Worm (Caenorhabditis elegans): Measurements from ENCODE around the gene K08D12.8.

DNA sequence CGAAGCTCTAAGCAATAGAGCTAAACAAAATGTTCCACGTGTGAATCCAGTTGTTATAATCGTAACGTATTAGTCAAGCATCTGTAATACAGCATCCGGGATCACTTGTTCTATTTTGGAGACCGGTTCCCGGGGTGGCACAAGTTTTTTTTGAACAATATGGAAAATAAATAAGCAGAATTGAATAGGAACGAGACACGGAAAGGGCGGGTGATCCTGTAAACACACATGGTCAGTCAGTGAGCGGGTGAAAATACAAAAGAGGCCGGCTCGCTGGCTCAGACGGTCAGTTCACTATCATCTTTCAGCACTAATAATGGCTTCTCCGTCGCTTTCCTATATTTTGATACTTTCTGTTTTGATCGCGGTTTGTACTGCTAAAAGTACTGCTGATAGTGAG lies at the start of gene K08D12.8:
- TF ChIP-seq ref-1 (GFP tag; conservative IDR thresholded peaks at IDR 0.05) (no peak), med-1 (GFP tag; optimal IDR thresholded peaks at IDR 0.05; ENCODE audit: insufficient read depth) (no peak), flt-1 (GFP tag; IDR thresholded peaks at IDR 0.05) (no peak), ztf-23 (GFP tag; IDR thresholded peaks at IDR 0.05) (no peak), ztf-29 (GFP tag; IDR thresholded peaks at IDR 0.05) (no peak), tab-1 (GFP tag; IDR thresholded peaks at IDR 0.05) (no peak), klf-2 (GFP tag; conservative IDR thresholded peaks at IDR 0.05) (no peak), T22C8.4 (GFP tag; IDR thresholded peaks at IDR 0.05) (no peak)

Measured in whole organism, midembryonic.